Fruit fly (Drosophila melanogaster) whole organism, larva: ENCODE data around the gene CG18302.

Source experiments
- noc ChIP-seq: fragments of 200-800 bp; sonication (Bioruptor generic); optimal IDR thresholded peaks from 3 replicates; lab custom pipeline; 2019; ENCODE audit warnings: missing biosample characterization, mild to moderate bottlenecking, missing genetic modification characterization, moderate library complexity

CG18302 gene

DNA sequence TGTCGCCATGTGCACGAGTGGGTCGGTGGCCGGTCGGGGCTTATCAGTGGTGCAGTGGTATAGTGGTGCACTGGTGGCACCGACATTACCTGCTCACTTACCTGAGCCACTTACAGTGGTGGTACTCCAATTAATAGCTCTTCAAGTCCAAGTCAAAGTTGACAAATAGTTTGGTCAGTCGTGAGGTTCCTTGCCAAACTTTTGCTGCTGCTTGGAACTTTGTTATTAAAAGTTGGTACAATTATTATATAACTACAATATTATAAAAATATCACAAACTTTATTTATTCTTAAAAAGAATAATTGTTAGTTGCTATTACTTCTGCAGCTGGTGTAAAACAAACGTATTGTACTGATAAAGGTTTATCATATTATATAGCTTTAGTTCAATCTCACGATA is 9.9 kb downstream of the CG18302 start:
- TF ChIP-seq noc (tag; lab: Kevin White, UChicago): no peak

DNA sequence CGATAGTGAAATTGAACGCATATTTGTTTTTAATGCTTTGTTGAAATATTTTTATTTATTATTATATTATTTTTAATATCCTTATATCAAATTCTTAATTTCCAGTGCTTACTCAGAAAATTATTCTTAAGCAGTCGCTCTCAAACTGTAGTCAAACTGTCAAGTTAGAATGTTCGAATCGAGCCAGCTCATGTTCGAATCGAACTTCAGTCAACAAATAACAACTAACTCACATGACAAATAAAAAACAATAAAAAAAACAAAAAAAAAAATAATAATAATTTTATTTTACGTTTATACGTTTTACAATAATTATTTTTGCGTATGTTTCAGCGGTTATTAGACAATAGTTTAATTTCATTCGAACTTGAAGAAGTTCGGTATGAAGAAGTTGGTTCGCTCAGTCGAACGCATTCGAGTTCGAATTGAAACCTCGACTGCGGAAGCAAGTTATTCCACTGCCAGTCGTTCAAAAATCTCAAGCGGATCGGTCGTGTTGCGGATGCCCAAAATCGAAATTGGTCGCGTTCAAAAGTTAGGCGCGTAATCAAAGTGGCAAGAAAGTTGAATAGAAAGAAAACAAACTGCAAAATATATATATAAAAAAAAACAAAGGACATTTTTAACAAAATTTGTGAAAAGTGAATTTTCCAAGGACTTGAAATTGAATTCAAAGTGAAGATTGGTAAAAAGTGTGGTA is 10.4 kb downstream of the CG18302 start, which contains the start of gene Trim9:
TSS of gene Trim9 (plus strand) at position 463 of the 700 bp plus-strand sequence.
- no peak for TF ChIP-seq noc (tag; lab: Kevin White, UChicago)

- TF ChIP-seq noc (tag; lab: Kevin White, UChicago): no peak
Observed at dm6 chr2L:10548814-10549423, 14.8 kb downstream of the CG18302 start.

dm6 chr2L:10552807-10553206 is 18.7 kb downstream of the CG18302 start:
- TF ChIP-seq noc (tag; lab: Kevin White, UChicago): no peak

dm6 chr2L:10553692-10554091 is 19.6 kb downstream of the CG18302 start:
- TF ChIP-seq noc (tag; lab: Kevin White, UChicago): no peak

DNA sequence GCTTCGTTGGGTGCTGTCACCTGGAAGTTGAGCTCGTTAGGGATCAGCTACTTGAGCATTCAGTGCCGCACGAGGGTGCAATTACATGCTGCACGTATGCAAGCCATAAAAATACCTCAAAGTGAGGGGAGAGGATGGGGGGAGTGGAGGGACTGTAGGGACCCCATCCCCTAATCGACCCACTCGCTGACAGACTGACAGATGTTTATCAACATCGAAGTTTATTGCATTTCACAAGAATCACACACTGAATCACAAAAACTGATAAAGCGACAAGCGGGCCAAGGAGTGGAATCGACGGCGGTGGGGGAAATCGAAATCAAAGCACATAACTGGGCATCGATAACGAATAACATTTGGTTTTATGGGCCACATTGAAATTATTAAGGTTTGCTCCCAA is 20.6 kb downstream of the CG18302 start:
- no peak for TF ChIP-seq noc (tag; lab: Kevin White, UChicago)

- TF ChIP-seq noc (tag; lab: Kevin White, UChicago): no peak
Observed at dm6 chr2L:10555269-10555668, 21.1 kb downstream of the CG18302 start.

DNA sequence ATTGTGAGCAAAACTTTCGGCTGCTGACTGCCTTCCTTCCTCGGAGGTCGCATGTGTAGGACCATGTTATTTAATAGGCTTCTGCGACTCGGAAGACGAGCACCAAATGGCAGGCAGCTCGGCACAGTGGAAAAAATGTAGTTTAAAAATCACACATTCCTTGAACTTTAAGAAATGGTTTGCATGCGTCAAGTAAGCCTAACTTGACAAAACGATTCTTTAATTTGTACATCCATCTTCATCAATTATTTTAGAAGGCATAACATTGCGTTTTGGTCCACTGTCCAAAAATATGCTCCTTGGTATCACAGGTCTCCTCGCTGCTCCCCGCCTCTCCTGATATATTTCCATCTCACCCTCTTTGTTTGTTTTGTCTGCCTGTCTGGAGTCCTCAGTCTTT is 31.6 kb downstream of the CG18302 start:
- TF ChIP-seq noc (tag; lab: Kevin White, UChicago): no peak

DNA sequence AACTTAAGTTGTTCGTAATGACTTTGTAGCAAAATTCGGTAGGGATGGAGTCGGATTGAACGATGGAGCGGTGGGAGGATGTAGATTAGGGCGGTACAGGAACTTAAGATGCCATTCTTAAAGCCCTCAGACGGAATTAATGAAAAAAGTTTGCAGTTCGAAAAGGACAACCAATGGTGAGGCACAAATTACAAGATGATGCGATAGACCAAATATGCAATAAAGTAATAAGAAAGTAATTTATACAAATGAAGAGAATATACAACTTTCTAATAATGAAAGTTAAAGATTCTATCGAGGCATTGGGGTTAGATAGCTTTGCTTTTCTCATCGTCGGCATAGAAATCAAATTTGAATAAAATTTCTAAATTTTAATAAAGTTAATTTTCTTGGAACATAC is 32.8 kb downstream of the CG18302 start, which contains the start of gene CG6138:
TSS of gene CG6138 (plus strand) at position 301 of the 400 bp plus-strand sequence.
- TF ChIP-seq noc (tag; lab: Kevin White, UChicago): no peak

- TF ChIP-seq noc (tag; lab: Kevin White, UChicago): no peak
Observed at dm6 chr2L:10577692-10578091, 43.6 kb downstream of the CG18302 start, which contains the start of gene w-cup. Gene w-cup (minus strand): TSS chr2L:10577792.

DNA sequence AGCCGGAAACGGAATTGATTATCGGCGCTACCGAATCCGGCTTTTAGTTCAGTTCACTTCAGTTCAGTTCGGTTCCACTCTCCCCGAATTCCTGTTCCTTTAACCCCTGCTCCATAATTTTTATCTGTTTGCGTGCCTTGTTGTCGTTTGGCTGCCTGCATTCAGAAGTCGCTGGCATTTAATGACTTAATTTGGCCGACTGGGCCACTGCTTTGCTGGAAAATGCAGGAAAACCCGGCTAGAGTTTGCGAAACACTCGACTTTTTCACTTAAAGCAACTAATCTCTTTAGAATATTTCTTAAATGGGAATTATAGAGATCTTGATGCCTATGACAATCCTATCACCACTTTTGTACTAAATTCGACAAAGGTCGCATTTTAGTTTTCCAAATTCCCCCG is 45.3 kb downstream of the CG18302 start, which contains the start of gene CG34160:
TSS of gene CG34160 (plus strand) at position 301 of the 400 bp plus-strand sequence.
- TF ChIP-seq noc (tag; lab: Kevin White, UChicago): no peak

- TF ChIP-seq noc (tag; lab: Kevin White, UChicago): no peak
Observed at dm6 chr2L:10581602-10582001, 47.5 kb downstream of the CG18302 start, which contains the start of gene CG34161. Gene CG34161 (minus strand): TSS chr2L:10581702.
